Worm (Caenorhabditis elegans): ENCODE data around the gene T19A5.3.
"Not testable (repeated sequence)": the region's sequence is repeated elsewhere in the genome, so short reads cannot be mapped to it uniquely, and the experiment has no call there.

The T19A5.3 gene

ce11 chrV:8905656-8906055, 38.2 kb downstream of the T19A5.3 start (continued):
- TF ChIP-seq cey-2 (tag; optimal IDR thresholded peaks at IDR 0.05; ENCODE audit: borderline replicate concordance, insufficient read depth) (no peak), ceh-44 (GFP tag; IDR thresholded peaks at IDR 0.05) (no peak), mxl-3 (GFP tag; optimal IDR thresholded peaks at IDR 0.05) (no peak), zfp-3 (GFP tag; conservative IDR thresholded peaks at IDR 0.05) (no peak), spr-1 (tag; optimal IDR thresholded peaks at IDR 0.05) (no peak), aly-2 (tag; optimal IDR thresholded peaks at IDR 0.05) (no peak), zag-1 (tag; optimal IDR thresholded peaks at IDR 0.05) (no peak), ceh-20 (GFP tag; IDR thresholded peaks at IDR 0.05) (no peak), egl-27 (tag; optimal IDR thresholded peaks at IDR 0.05) (no peak), Y75B8A.6 (GFP tag; IDR thresholded peaks at IDR 0.05) (no peak), php-3 (GFP tag; IDR thresholded peaks at IDR 0.05) (peak; percentile 88), tra-1 (GFP tag; IDR thresholded peaks at IDR 0.05) (0 out of 2 replicates have a peak, but pooled peaks have one; percentile 35), F49E8.2 (tag; optimal IDR thresholded peaks at IDR 0.05; ENCODE audit: borderline replicate concordance) (no peak), lin-1 (GFP tag; IDR thresholded peaks at IDR 0.05) (peak; percentile 67), fos-1 (tag; optimal IDR thresholded peaks at IDR 0.05) (no peak), pha-4 (GFP tag; IDR thresholded peaks at IDR 0.05) (no peak), pha-4 (tag; optimal IDR thresholded peaks at IDR 0.05) (no peak), Y5F2A.4 (GFP tag; optimal IDR thresholded peaks at IDR 0.05) (no peak)

- TF ChIP-seq snpc-1.2 (GFP tag; IDR thresholded peaks at IDR 0.05) (no peak), aha-1 (tag) (peak; percentile 63), ces-1 (GFP tag; optimal IDR thresholded peaks at IDR 0.05) (no peak), skn-1 (tag; optimal IDR thresholded peaks at IDR 0.05) (no peak)
Observed at ce11 chrV:8903916-8904315, 39.9 kb downstream of the T19A5.3 start.

ce11 chrV:8902697-8903096, 41.2 kb downstream of the T19A5.3 start, which contains the start of gene frpr-12:
TSS of gene frpr-12 (plus strand) at chrV:8902997.
- TF ChIP-seq pha-4 (GFP tag; IDR thresholded peaks at IDR 0.05), result no peak
- no peak for TF ChIP-seq pha-4 (tag; optimal IDR thresholded peaks at IDR 0.05)
- TF ChIP-seq spr-1 (tag; optimal IDR thresholded peaks at IDR 0.05), result no peak
- no peak for TF ChIP-seq F10B5.3 (tag; optimal IDR thresholded peaks at IDR 0.05)
- no peak for TF ChIP-seq Y75B8A.6 (GFP tag; IDR thresholded peaks at IDR 0.05)
- no peak for TF ChIP-seq fkh-10 (GFP tag; optimal IDR thresholded peaks at IDR 0.05)

- no peak for TF ChIP-seq daf-16 (GFP tag; optimal IDR thresholded peaks at IDR 0.05)
- TF ChIP-seq daf-16 (tag; optimal IDR thresholded peaks at IDR 0.05), result no peak
- no peak for TF ChIP-seq daf-19 (GFP tag; conservative IDR thresholded peaks at IDR 0.05)
- no peak for TF ChIP-seq mep-1 (tag; optimal IDR thresholded peaks at IDR 0.05)
Observed at ce11 chrV:8898756-8899155, 45.1 kb downstream of the T19A5.3 start, which contains the start of gene frpr-13. TSS of gene frpr-13 (plus strand) at chrV:8899056.

ce11 chrV:8897942-8898419, 45.9 kb downstream of the T19A5.3 start, which contains the start of the genes his-17 and his-18:
TSS of gene his-17 (minus strand) at chrV:8897992.
TSS of gene his-18 (plus strand) at chrV:8898228.
- not testable (repeated sequence) for TF ChIP-seq unc-62 (GFP tag; optimal IDR thresholded peaks at IDR 0.05 in 1 of 2); unc-62 (tag; optimal IDR thresholded peaks at IDR 0.05); ama-1 (optimal IDR thresholded peaks at IDR 0.05); hlh-11 (tag; optimal IDR thresholded peaks at IDR 0.05)

Data from whole organism, L4 larva.